Worm (Caenorhabditis elegans) whole organism, L4 larva: Measurements from ENCODE around the gene emc-3.
"Not testable (repeated sequence)": the region's sequence is repeated elsewhere in the genome, so short reads cannot be mapped to it uniquely, and the experiment has no call there.

ENCODE experiments used
- D1046.2 ChIP-seq: fragments of 200-800 bp; sonication (Bioruptor generic); IDR thresholded peaks from 2 replicates; pipeline ENCODE4 v1.3.6; 2022; ENCODE audit warnings: missing genetic modification characterization, missing compliant biosample characterization
- F37D6.2 ChIP-seq: sonication (generic microtip); optimal IDR thresholded peaks from 2 replicates; lab custom pipeline; 2016; ENCODE audit warnings: mild to moderate bottlenecking, missing genetic modification characterization, missing compliant biosample characterization
- T26A8.4 ChIP-seq: fragments of 200-800 bp; sonication (Bioruptor generic); IDR thresholded peaks from 2 replicates; pipeline ENCODE4 v1.3.6; 2022; ENCODE audit warnings: missing genetic modification characterization, missing compliant biosample characterization
- Y48G9A.11 ChIP-seq: fragments of 200-800 bp; sonication (Bioruptor generic); IDR thresholded peaks from 2 replicates; pipeline ENCODE4 v1.3.6; 2022; ENCODE audit warnings: missing genetic modification reagents, missing genetic modification characterization, missing compliant biosample characterization
- ama-1 ChIP-seq: fragments of 150-350 bp; optimal IDR thresholded peaks from 2 replicates; lab custom pipeline; 2014; ENCODE audit warnings: inconsistent platforms, mixed read lengths
- arid-1 ChIP-seq: fragments of 200-800 bp; sonication (Bioruptor generic); conservative IDR thresholded peaks from 2 replicates; pipeline ENCODE4 v1.3.6; 2022; ENCODE audit warnings: missing genetic modification reagents, missing genetic modification characterization, missing compliant biosample characterization
- attf-4 ChIP-seq: sonication (generic microtip); optimal IDR thresholded peaks from 3 replicates; lab custom pipeline; 2017; ENCODE audit warnings: missing biosample characterization, missing genetic modification characterization
- daf-16 ChIP-seq, 3 experiments: sonication (generic microtip); optimal IDR thresholded peaks; 2 replicates each; lab custom pipeline; 2016 to 2017; ENCODE audit warnings: missing genetic modification characterization in 3 of 3, missing genetic modification reagents in 3 of 3, mild to moderate bottlenecking in 2 of 3, missing compliant biosample characterization in 2 of 3, missing biosample characterization in 1 of 3, moderate library complexity in 1 of 3
- daf-8 ChIP-seq: fragments of 200-800 bp; sonication (Bioruptor generic); IDR thresholded peaks from 2 replicates; pipeline ENCODE4 v1.3.6; 2022; ENCODE audit warnings: missing genetic modification characterization, missing compliant biosample characterization
- dmd-6 ChIP-seq: fragments of 200-800 bp; sonication (Bioruptor generic); IDR thresholded peaks from 2 replicates; pipeline ENCODE4 v1.3.6; 2022; ENCODE audit warnings: missing genetic modification reagents, missing genetic modification characterization, missing compliant biosample characterization
- duxl-1 ChIP-seq: sonication (generic microtip); optimal IDR thresholded peaks from 2 replicates; lab custom pipeline; 2016; ENCODE audit warnings: mild to moderate bottlenecking, missing genetic modification characterization, moderate library complexity, missing compliant biosample characterization; ENCODE audit not compliant: poor library complexity
- egl-27 ChIP-seq: sonication (generic microtip); optimal IDR thresholded peaks from 3 replicates; lab custom pipeline; 2017; ENCODE audit warnings: missing biosample characterization, missing genetic modification reagents, missing genetic modification characterization
- egl-43 ChIP-seq: fragments of 200-800 bp; sonication (Bioruptor generic); IDR thresholded peaks from 2 replicates; pipeline ENCODE4 v1.3.6; 2022; ENCODE audit warnings: missing genetic modification reagents, missing genetic modification characterization, missing compliant biosample characterization
- fkh-10 ChIP-seq: fragments of 150-350 bp; optimal IDR thresholded peaks from 2 replicates; lab custom pipeline; 2014; ENCODE audit warnings: missing biosample characterization, missing genetic modification reagents, missing genetic modification characterization
- hlh-11 ChIP-seq: fragments of 200-800 bp; sonication (Bioruptor generic); optimal IDR thresholded peaks from 2 replicates; lab custom pipeline; 2018; ENCODE audit warnings: mild to moderate bottlenecking, missing genetic modification characterization, missing compliant biosample characterization
- hmg-1.1 ChIP-seq: fragments of 200-800 bp; sonication (Bioruptor generic); IDR thresholded peaks from 2 replicates; pipeline ENCODE4 v1.3.6; 2022; ENCODE audit warnings: missing genetic modification reagents, missing genetic modification characterization, missing compliant biosample characterization
- lim-7 ChIP-seq: fragments of 200-800 bp; sonication (Bioruptor generic); IDR thresholded peaks from 2 replicates; pipeline ENCODE4 v1.3.6; 2022; ENCODE audit warnings: missing genetic modification characterization, missing compliant biosample characterization
- lin-1 ChIP-seq: fragments of 200-800 bp; sonication (Bioruptor generic); IDR thresholded peaks from 2 replicates; pipeline ENCODE4 v1.3.6; 2022; ENCODE audit warnings: missing genetic modification reagents, missing genetic modification characterization, missing compliant biosample characterization
- lin-29 ChIP-seq: fragments of 200-800 bp; sonication (Bioruptor generic); IDR thresholded peaks from 2 replicates; pipeline ENCODE4 v1.3.6; 2022; ENCODE audit warnings: missing genetic modification reagents, missing genetic modification characterization, missing compliant biosample characterization
- lin-38 ChIP-seq: fragments of 200-800 bp; sonication (Bioruptor generic); IDR thresholded peaks from 2 replicates; pipeline ENCODE4 v1.3.6; 2022; ENCODE audit warnings: missing genetic modification reagents, missing genetic modification characterization, missing compliant biosample characterization
- lir-3 ChIP-seq: sonication (generic microtip); optimal IDR thresholded peaks from 2 replicates; lab custom pipeline; 2016; ENCODE audit warnings: mild to moderate bottlenecking, missing genetic modification characterization, missing compliant biosample characterization
- madf-9 ChIP-seq: fragments of 200-800 bp; sonication (Bioruptor generic); conservative IDR thresholded peaks from 2 replicates; pipeline ENCODE4 v1.3.6; 2022; ENCODE audit warnings: missing genetic modification reagents, missing genetic modification characterization, missing compliant biosample characterization
- mdl-1 ChIP-seq, 2 experiments: fragments of 150-350 bp in 1 of 2; sonication (generic microtip) in 1 of 2; optimal IDR thresholded peaks; 2 replicates each; lab custom pipeline; 2014 to 2017; ENCODE audit warnings: missing biosample characterization in 2 of 2, missing genetic modification characterization in 2 of 2
- mep-1 ChIP-seq: fragments of 150-350 bp; sonication (generic microtip); optimal IDR thresholded peaks from 3 replicates; lab custom pipeline; 2014; ENCODE audit warnings: missing biosample characterization, missing genetic modification characterization
- nhr-41 ChIP-seq: fragments of 200-800 bp; sonication (Bioruptor generic); IDR thresholded peaks from 2 replicates; pipeline ENCODE4 v1.3.6; 2022; ENCODE audit warnings: missing genetic modification reagents, missing genetic modification characterization, missing compliant biosample characterization
- nhr-42 ChIP-seq: fragments of 200-800 bp; sonication (Bioruptor generic); IDR thresholded peaks from 2 replicates; pipeline ENCODE4 v1.3.6; 2022; ENCODE audit warnings: missing genetic modification characterization, missing compliant biosample characterization
- nhr-76 ChIP-seq: fragments of 150-350 bp; optimal IDR thresholded peaks from 2 replicates; lab custom pipeline; 2014; ENCODE audit warnings: missing biosample characterization, missing genetic modification characterization
- pha-4 ChIP-seq, 2 experiments: fragments of 150-350 bp in 1 of 2; fragments of 200-800 bp in 1 of 2; sonication (Bioruptor generic) in 1 of 2; IDR thresholded peaks in 1 of 2; optimal IDR thresholded peaks in 1 of 2; 2 replicates each; pipeline versions ENCODE4 v1.3.6 to Lab custom; 2014 to 2022; ENCODE audit warnings: missing genetic modification characterization in 2 of 2, missing genetic modification reagents in 2 of 2, missing biosample characterization in 1 of 2, missing compliant biosample characterization in 1 of 2
- rbr-2 ChIP-seq: sonication (generic microtip); optimal IDR thresholded peaks from 2 replicates; lab custom pipeline; 2016; ENCODE audit warnings: missing genotype, missing genetic modification characterization, missing compliant biosample characterization
- saeg-2 ChIP-seq: fragments of 200-800 bp; sonication (Bioruptor generic); IDR thresholded peaks from 2 replicates; pipeline ENCODE4 v1.3.6; 2022; ENCODE audit warnings: missing genetic modification reagents, missing genetic modification characterization, missing compliant biosample characterization
- set-16 ChIP-seq: fragments of 200-800 bp; sonication (Bioruptor generic); IDR thresholded peaks from 2 replicates; pipeline ENCODE4 v1.3.6; 2022; ENCODE audit warnings: missing genetic modification reagents, missing genetic modification characterization, missing compliant biosample characterization
- snpc-1.2 ChIP-seq: fragments of 200-800 bp; sonication (Bioruptor generic); IDR thresholded peaks from 2 replicates; pipeline ENCODE4 v1.3.6; 2022; ENCODE audit warnings: missing genetic modification reagents, missing genetic modification characterization, missing compliant biosample characterization
- spr-1 ChIP-seq: sonication (generic microtip); optimal IDR thresholded peaks from 2 replicates; lab custom pipeline; 2016; ENCODE audit warnings: mild to moderate bottlenecking, missing genetic modification characterization, missing compliant biosample characterization
- vab-7 ChIP-seq: fragments of 200-800 bp; sonication (Bioruptor generic); IDR thresholded peaks from 2 replicates; pipeline ENCODE4 v1.3.6; 2022; ENCODE audit warnings: missing genetic modification reagents, missing genetic modification characterization, missing compliant biosample characterization

Gene emc-3

ce11 chrIV:13381823-13382222, at the start of gene emc-3:
emc-3 (minus strand) TSS chrIV:13381923.
- TF ChIP-seq duxl-1 (tag; lab: Kevin White, UChicago), result no peak
- TF ChIP-seq daf-8 (GFP tag; lab: Robert Waterston, UW), result no peak
- TF ChIP-seq nhr-41 (GFP tag; lab: Robert Waterston, UW), result no peak
- no peak for TF ChIP-seq mep-1 (tag; lab: Kevin White, UChicago)
- TF ChIP-seq egl-27, result no peak
- TF ChIP-seq lir-3, result no peak
- no peak for TF ChIP-seq mdl-1 (tag; optimal IDR thresholded peaks at IDR 0.05; lab: Kevin White, UChicago)
- no peak for TF ChIP-seq fkh-10 (GFP tag; lab: Kevin White, UChicago)
- TF ChIP-seq D1046.2 (GFP tag; lab: Robert Waterston, UW), result no peak
- no peak for TF ChIP-seq lin-29 (GFP tag; lab: Robert Waterston, UW)
- no peak for TF ChIP-seq Y48G9A.11 (GFP tag; lab: Robert Waterston, UW)

- TF ChIP-seq T26A8.4 (GFP tag; lab: Robert Waterston, UW), result peak; percentile 54; the same call in 1 of the 2 replicates
- TF ChIP-seq set-16, result peak; percentile 93
- peak; percentile 56; the same call in 1 of the 2 replicates for TF ChIP-seq pha-4 (GFP tag; IDR thresholded peaks at IDR 0.05; lab: Robert Waterston, UW)
- TF ChIP-seq pha-4 (tag; optimal IDR thresholded peaks at IDR 0.05; lab: Kevin White, UChicago), result not testable (repeated sequence)
- TF ChIP-seq egl-43, result peak; percentile 87
- peak; percentile 25; the same call in 1 of the 2 replicates for TF ChIP-seq lin-1 (GFP tag; lab: Robert Waterston, UW)
- peak; percentile 51; the same call in 1 of the 2 replicates for TF ChIP-seq arid-1 (GFP tag; lab: Robert Waterston, UW)
- TF ChIP-seq D1046.2 (GFP tag; lab: Robert Waterston, UW), result peak; percentile 79; the same call in 1 of the 2 replicates
- peak; percentile 71 for TF ChIP-seq lin-38 (GFP tag; lab: Robert Waterston, UW)
- TF ChIP-seq nhr-42 (GFP tag; lab: Robert Waterston, UW), result peak; percentile 68; the same call in 1 of the 2 replicates
- 0 out of 2 replicates have a peak, but pooled peaks have one; percentile 51 for TF ChIP-seq saeg-2 (GFP tag; lab: Robert Waterston, UW)
- TF ChIP-seq dmd-6, result peak; percentile 49
- peak; percentile 5 for TF ChIP-seq rbr-2
- TF ChIP-seq hmg-1.1 (GFP tag; lab: Robert Waterston, UW), result peak; percentile 68
- TF ChIP-seq Y48G9A.11 (GFP tag; lab: Robert Waterston, UW), result 0 out of 2 replicates have a peak, but pooled peaks have one; percentile 9
- peak; percentile 43; the same call in 1 of the 2 replicates for TF ChIP-seq madf-9 (GFP tag; lab: Robert Waterston, UW)
- peak; percentile 64 for TF ChIP-seq lim-7 (GFP tag; lab: Robert Waterston, UW)
- peak; percentile 47; the same call in 1 of the 2 replicates for TF ChIP-seq vab-7 (GFP tag; lab: Robert Waterston, UW)
- TF ChIP-seq snpc-1.2 (GFP tag; lab: Robert Waterston, UW), result peak; percentile 91
Observed at ce11 chrIV:13430137-13430536, 48.4 kb upstream of the emc-3 start.

ce11 chrIV:13429240-13429639, 47.5 kb upstream of the emc-3 start, which contains the start of gene K09B11.4:
K09B11.4 (plus strand) TSS chrIV:13429540.
- TF ChIP-seq nhr-76 (no peak), daf-16 (GFP tag; optimal IDR thresholded peaks at IDR 0.05; lab: Kevin White, UChicago) (no peak), daf-16 (tag; optimal IDR thresholded peaks at IDR 0.05; lab: Kevin White, UChicago) (no peak), F37D6.2 (tag; lab: Kevin White, UChicago) (no peak), mep-1 (tag; lab: Kevin White, UChicago) (no peak), ama-1 (lab: Kevin White, UChicago) (no peak), attf-4 (tag; lab: Kevin White, UChicago) (no peak), spr-1 (no peak)

- no peak for TF ChIP-seq hlh-11
Observed at ce11 chrIV:13422200-13422599, 40.5 kb upstream of the emc-3 start, which contains the start of gene nol-9. nol-9 (plus strand) TSS chrIV:13422500.
